Fruit fly (Drosophila melanogaster): ENCODE results near the gene CG33159.

Gene CG33159

dm6 chr3L:3164951-3165350 is 39.3 kb downstream of the CG33159 start, which contains the start of gene CG32280 (continued):
- TF ChIP-seq Sox102F (GFP tag; optimal IDR thresholded peaks at IDR 0.05) (no peak), CG32532 (GFP tag; IDR thresholded peaks at IDR 0.05) (peak; percentile 32; the same call in 1 of the 2 replicates), CrebB (tag; optimal IDR thresholded peaks at IDR 0.05) (peak; percentile 35), CG15073 (GFP tag; optimal IDR thresholded peaks at IDR 0.05) (no peak), knrl (GFP tag; IDR thresholded peaks at IDR 0.05; ENCODE audit: partially characterized antibody) (peak; percentile 80), CG7745 (tag; optimal IDR thresholded peaks at IDR 0.05) (no peak), z (GFP tag; IDR thresholded peaks at IDR 0.05) (no peak), fd3F (GFP tag; optimal IDR thresholded peaks at IDR 0.05) (no peak), aop (GFP tag; IDR thresholded peaks at IDR 0.05) (no peak), eyg (GFP tag; optimal IDR thresholded peaks at IDR 0.05) (no peak), CG3065 (GFP tag; optimal IDR thresholded peaks at IDR 0.05) (no peak), CG8765 (GFP tag; IDR thresholded peaks at IDR 0.05) (no peak), bsh (GFP tag; optimal IDR thresholded peaks at IDR 0.05) (no peak), jumu (GFP tag; optimal IDR thresholded peaks at IDR 0.05) (peak; percentile 21), CG6813 (GFP tag; optimal IDR thresholded peaks at IDR 0.05) (peak; percentile 29), gsb (GFP tag; IDR thresholded peaks at IDR 0.05) (no peak), corto (GFP tag; optimal IDR thresholded peaks at IDR 0.05) (no peak), CG2678 (tag; optimal IDR thresholded peaks at IDR 0.05) (no peak), CG6683 (GFP tag; optimal IDR thresholded peaks at IDR 0.05) (peak; percentile 10), Spps (tag; optimal IDR thresholded peaks at IDR 0.05) (no peak), CG17829 (tag; optimal IDR thresholded peaks at IDR 0.05) (peak; percentile 33), en (GFP tag; optimal IDR thresholded peaks at IDR 0.05) (no peak), CG30431 (GFP tag; optimal IDR thresholded peaks at IDR 0.05) (no peak), slp2 (GFP tag; optimal IDR thresholded peaks at IDR 0.05) (peak; percentile 24), CG2120 (GFP tag; optimal IDR thresholded peaks at IDR 0.05) (peak; percentile 51), ara (GFP tag; IDR thresholded peaks at IDR 0.05) (no peak), Camta (GFP tag; optimal IDR thresholded peaks at IDR 0.05) (no peak), CG8388 (GFP tag; optimal IDR thresholded peaks at IDR 0.05) (no peak), Xrp1 (GFP tag; IDR thresholded peaks at IDR 0.05) (0 out of 2 replicates have a peak, but pooled peaks have one; percentile 5), Ssrp (tag; optimal IDR thresholded peaks at IDR 0.05) (no peak), da (GFP tag; optimal IDR thresholded peaks at IDR 0.05) (no peak), emc (GFP tag; optimal IDR thresholded peaks at IDR 0.05) (no peak), CG14965 (GFP tag; optimal IDR thresholded peaks at IDR 0.05; ENCODE audit: borderline replicate concordance) (no peak), CG6254 (GFP tag; optimal IDR thresholded peaks at IDR 0.05) (no peak), Max (GFP tag; optimal IDR thresholded peaks at IDR 0.05) (peak; percentile 33), zfh1 (GFP tag; IDR thresholded peaks at IDR 0.05) (0 out of 3 replicates have a peak, but pooled peaks have one; percentile 51), ab (GFP tag; optimal IDR thresholded peaks at IDR 0.05) (no peak), CG3281 (GFP tag; optimal IDR thresholded peaks at IDR 0.05) (peak; percentile 24), CG31441 (GFP tag; IDR thresholded peaks at IDR 0.05) (no peak), crp (GFP tag; optimal IDR thresholded peaks at IDR 0.05) (no peak), HLHmδ (GFP tag; optimal IDR thresholded peaks at IDR 0.05) (peak; percentile 69), CG1792 (GFP tag; optimal IDR thresholded peaks at IDR 0.05) (no peak), ro (GFP tag; IDR thresholded peaks at IDR 0.05) (no peak), CG3407 (GFP tag; optimal IDR thresholded peaks at IDR 0.05) (no peak), phol (tag; optimal IDR thresholded peaks at IDR 0.05) (peak; percentile 29), prd (optimal IDR thresholded peaks at IDR 0.05) (no peak), prd (GFP tag; IDR thresholded peaks at IDR 0.05) (no peak), psq (GFP tag; optimal IDR thresholded peaks at IDR 0.05) (no peak), CG12659 (GFP tag; optimal IDR thresholded peaks at IDR 0.05) (peak; percentile 65), CG11398 (GFP tag; optimal IDR thresholded peaks at IDR 0.05) (peak; percentile 13), CG4617 (GFP tag; optimal IDR thresholded peaks at IDR 0.05; ENCODE audit: borderline replicate concordance) (peak; percentile 52)
